Fruit fly (Drosophila melanogaster) whole organism, embryonic: ENCODE measurements around the gene PRL-1.

Source experiments
- Adf1 ChIP-seq: fragments of 200-800 bp; sonication (Bioruptor generic); IDR thresholded peaks from 2 replicates; pipeline ENCODE4 v1.3.6; 2022; ENCODE audit warnings: missing biosample characterization, missing genetic modification characterization
- Blimp-1 ChIP-seq: fragments of 200-800 bp; sonication (Bioruptor generic); optimal IDR thresholded peaks from 3 replicates; lab custom pipeline; 2018; ENCODE audit warnings: missing biosample characterization, missing genetic modification characterization, mild to moderate bottlenecking, moderate library complexity, missing genetic modification reagents
- CG10543 ChIP-seq: fragments of 200-800 bp; sonication (Bioruptor generic); optimal IDR thresholded peaks from 3 replicates; lab custom pipeline; 2017; ENCODE audit warnings: missing biosample characterization, mild to moderate bottlenecking, missing genetic modification characterization, moderate library complexity
- CG12299 ChIP-seq: fragments of 200-800 bp; sonication (Bioruptor generic); optimal IDR thresholded peaks from 2 replicates; lab custom pipeline; 2018; ENCODE audit warnings: missing biosample characterization, mild to moderate bottlenecking, missing genetic modification characterization
- CG12744 ChIP-seq: fragments of 200-800 bp; sonication (Bioruptor generic); optimal IDR thresholded peaks from 2 replicates; lab custom pipeline; 2016; ENCODE audit warnings: missing biosample characterization, missing genetic modification characterization
- CG13296 ChIP-seq: fragments of 200-800 bp; sonication (Bioruptor generic); optimal IDR thresholded peaks from 3 replicates; lab custom pipeline; 2018; ENCODE audit warnings: missing biosample characterization, mild to moderate bottlenecking, missing genetic modification characterization
- CG13424 ChIP-seq: fragments of 200-800 bp; sonication (Bioruptor generic); optimal IDR thresholded peaks from 2 replicates; lab custom pipeline; 2019; ENCODE audit warnings: missing biosample characterization, mild to moderate bottlenecking, missing genetic modification characterization, moderate library complexity
- CG1647 ChIP-seq: fragments of 200-800 bp; sonication (Bioruptor generic); optimal IDR thresholded peaks from 3 replicates; lab custom pipeline; 2016; ENCODE audit warnings: missing biosample characterization, missing genetic modification characterization
- CG16779 ChIP-seq: fragments of 200-800 bp; sonication (Bioruptor generic); IDR thresholded peaks from 2 replicates; pipeline ENCODE4 v1.3.6; 2022; ENCODE audit warnings: missing biosample characterization, missing genetic modification characterization
- CG2712 ChIP-seq: fragments of 200-800 bp; optimal IDR thresholded peaks from 3 replicates; lab custom pipeline; 2019; ENCODE audit warnings: missing biosample characterization, mild to moderate bottlenecking, missing genetic modification characterization, moderate library complexity
- CG30431 ChIP-seq: fragments of 200-800 bp; sonication (Bioruptor generic); optimal IDR thresholded peaks from 2 replicates; lab custom pipeline; 2017; ENCODE audit warnings: missing biosample characterization, missing genetic modification characterization
- CG31365 ChIP-seq: fragments of 200-800 bp; sonication (Bioruptor generic); optimal IDR thresholded peaks from 2 replicates; lab custom pipeline; 2018; ENCODE audit warnings: missing biosample characterization, mild to moderate bottlenecking, missing genetic modification characterization
- CG32767 ChIP-seq: fragments of 200-800 bp; sonication (Bioruptor generic); IDR thresholded peaks from 2 replicates; pipeline ENCODE4 v1.3.6; 2022; ENCODE audit warnings: missing biosample characterization, missing genetic modification characterization
- CG4707 ChIP-seq: fragments of 200-800 bp; sonication (Bioruptor generic); optimal IDR thresholded peaks from 2 replicates; lab custom pipeline; 2018; ENCODE audit warnings: missing biosample characterization, mild to moderate bottlenecking, missing genetic modification characterization, moderate library complexity
- CG4820 ChIP-seq: fragments of 200-800 bp; sonication (Bioruptor generic); optimal IDR thresholded peaks from 3 replicates; lab custom pipeline; 2016; ENCODE audit warnings: missing biosample characterization, missing genetic modification characterization
- CG7372 ChIP-seq: fragments of 200-800 bp; sonication (Bioruptor generic); IDR thresholded peaks from 2 replicates; pipeline ENCODE4 v1.3.6; 2022; ENCODE audit warnings: missing biosample characterization, missing genetic modification characterization
- CG8359 ChIP-seq: fragments of 200-800 bp; sonication (Bioruptor generic); optimal IDR thresholded peaks from 2 replicates; lab custom pipeline; 2017; ENCODE audit warnings: missing biosample characterization, mild to moderate bottlenecking, missing genetic modification characterization, borderline replicate concordance
- CG9437 ChIP-seq: fragments of 200-800 bp; sonication (Bioruptor generic); optimal IDR thresholded peaks from 2 replicates; lab custom pipeline; 2018; ENCODE audit warnings: missing biosample characterization, mild to moderate bottlenecking, missing genetic modification characterization
- CG9932 ChIP-seq: fragments of 200-800 bp; sonication (Bioruptor generic); IDR thresholded peaks from 2 replicates; pipeline ENCODE4 v1.3.6; 2022; ENCODE audit warnings: missing biosample characterization, missing genetic modification characterization
- D19B ChIP-seq: fragments of 200-800 bp; sonication (Bioruptor generic); optimal IDR thresholded peaks from 2 replicates; lab custom pipeline; 2017; ENCODE audit warnings: missing biosample characterization, mild to moderate bottlenecking, missing genetic modification characterization
- Dref ChIP-seq: fragments of 200-800 bp; sonication (Bioruptor generic); IDR thresholded peaks from 2 replicates; pipeline ENCODE4 v1.3.6; 2022; ENCODE audit warnings: missing biosample characterization, missing genetic modification characterization
- E2f2 ChIP-seq: fragments of 200-800 bp; sonication (Bioruptor generic); IDR thresholded peaks from 2 replicates; pipeline ENCODE4 v1.3.6; 2022; ENCODE audit warnings: missing biosample characterization, missing genetic modification characterization
- GATAe ChIP-seq: fragments of 200-800 bp; sonication (Bioruptor generic); conservative IDR thresholded peaks from 2 replicates; pipeline ENCODE4 v1.3.6; 2022; ENCODE audit warnings: missing biosample characterization, missing genetic modification characterization
- Hsf ChIP-seq: fragments of 200-800 bp; sonication (Bioruptor generic); optimal IDR thresholded peaks from 3 replicates; lab custom pipeline; 2016; ENCODE audit warnings: missing biosample characterization, missing genetic modification characterization
- Lim3 ChIP-seq: fragments of 200-800 bp; sonication (Bioruptor generic); IDR thresholded peaks from 2 replicates; pipeline ENCODE4 v1.3.6; 2022; ENCODE audit warnings: missing biosample characterization, missing genetic modification characterization
- Med ChIP-seq: fragments of 200-800 bp; sonication (Bioruptor generic); peaks from one replicate; lab custom pipeline; 2016; ENCODE audit warnings: missing biosample characterization, missing genetic modification characterization, mild to moderate bottlenecking, inconsistent platforms, moderate library complexity
- Nf-YC ChIP-seq: fragments of 200-800 bp; optimal IDR thresholded peaks from 3 replicates; lab custom pipeline; 2019; ENCODE audit warnings: missing biosample characterization, mild to moderate bottlenecking, missing genetic modification characterization, moderate library complexity
- Sin3A ChIP-seq: fragments of >200 bp; optimal IDR thresholded peaks from 2 replicates; lab custom pipeline; 2018
- Six4 ChIP-seq: fragments of 200-800 bp; sonication (Bioruptor generic); optimal IDR thresholded peaks from 2 replicates; lab custom pipeline; 2016; ENCODE audit warnings: missing biosample characterization, missing genetic modification characterization
- Sry-δ ChIP-seq: fragments of 200-800 bp; sonication (Bioruptor generic); optimal IDR thresholded peaks from 2 replicates; lab custom pipeline; 2016; ENCODE audit warnings: missing biosample characterization, missing genetic modification characterization
- Taf1 ChIP-seq: fragments of 200-800 bp; sonication (Bioruptor generic); IDR thresholded peaks from 2 replicates; pipeline ENCODE4 v1.3.6; 2022; ENCODE audit warnings: missing biosample characterization, missing genetic modification characterization
- Trl ChIP-seq, 3 experiments: fragments of >200 bp in 2 of 3; fragments of 200-800 bp in 1 of 3; sonication (Bioruptor generic) in 1 of 3; optimal IDR thresholded peaks; 2 replicates in 1 of 3; 3 replicates in 2 of 3; lab custom pipeline; 2016 to 2017; ENCODE audit warnings: missing biosample characterization in 1 of 3, missing genetic modification characterization in 1 of 3
- Xbp1 ChIP-seq: fragments of 200-800 bp; sonication (Bioruptor generic); optimal IDR thresholded peaks from 3 replicates; lab custom pipeline; 2016; ENCODE audit warnings: missing biosample characterization, mild to moderate bottlenecking, missing genetic modification characterization
- ase ChIP-seq: fragments of 200-800 bp; sonication (Bioruptor generic); IDR thresholded peaks from 3 replicates; pipeline ENCODE4 v1.3.6; 2022; ENCODE audit warnings: missing biosample characterization, missing genetic modification characterization
- cad ChIP-seq: fragments of >200 bp; optimal IDR thresholded peaks from 2 replicates; lab custom pipeline; 2017; ENCODE audit warnings: missing biosample characterization, missing genetic modification characterization
- croc ChIP-seq: fragments of 200-800 bp; sonication (Bioruptor generic); conservative IDR thresholded peaks from 3 replicates; pipeline ENCODE4 v1.3.6; 2022; ENCODE audit warnings: missing biosample characterization, missing genetic modification characterization
- danr ChIP-seq: fragments of 200-800 bp; sonication (Bioruptor generic); IDR thresholded peaks from 2 replicates; pipeline ENCODE4 v1.3.6; 2022; ENCODE audit warnings: missing biosample characterization, missing genetic modification characterization
- eve ChIP-seq, 2 experiments: fragments of >200 bp; optimal IDR thresholded peaks; 2 replicates each; lab custom pipeline; 2017; ENCODE audit warnings: missing biosample characterization in 2 of 2, missing genetic modification characterization in 2 of 2
- exex ChIP-seq: fragments of 200-800 bp; sonication (Bioruptor generic); optimal IDR thresholded peaks from 4 replicates; lab custom pipeline; 2018; ENCODE audit warnings: missing biosample characterization, mild to moderate bottlenecking, missing genetic modification characterization, moderate library complexity
- grn ChIP-seq: fragments of 200-800 bp; sonication (Bioruptor generic); optimal IDR thresholded peaks from 3 replicates; lab custom pipeline; 2017; ENCODE audit warnings: missing biosample characterization, missing genetic modification characterization
- hb ChIP-seq: fragments of 200-800 bp; sonication (Bioruptor generic); IDR thresholded peaks from 3 replicates; pipeline ENCODE4 v1.3.6; 2022; ENCODE audit warnings: missing biosample characterization, missing genetic modification characterization; ENCODE audit not compliant: partially characterized antibody
- hbn ChIP-seq: fragments of 200-800 bp; sonication (Bioruptor generic); IDR thresholded peaks from 2 replicates; pipeline ENCODE4 v1.3.6; 2022; ENCODE audit warnings: missing biosample characterization, missing genetic modification characterization; ENCODE audit not compliant: partially characterized antibody
- lov ChIP-seq, 2 experiments: fragments of 200-800 bp in 1 of 2; fragments of >200 bp in 1 of 2; sonication (Bioruptor generic) in 1 of 2; IDR thresholded peaks in 1 of 2; optimal IDR thresholded peaks in 1 of 2; 2 replicates in 1 of 2; 3 replicates in 1 of 2; pipeline versions ENCODE4 v1.3.6 to Lab custom; 2017 to 2022; ENCODE audit warnings: missing biosample characterization in 1 of 2, missing genetic modification characterization in 1 of 2
- nmo ChIP-seq: fragments of 200-800 bp; sonication (Bioruptor generic); optimal IDR thresholded peaks from 2 replicates; lab custom pipeline; 2018; ENCODE audit warnings: missing biosample characterization, mild to moderate bottlenecking, missing genetic modification characterization, moderate library complexity
- onecut ChIP-seq: fragments of 200-800 bp; sonication (Bioruptor generic); IDR thresholded peaks from 2 replicates; pipeline ENCODE4 v1.3.6; 2022; ENCODE audit warnings: missing biosample characterization, missing genetic modification characterization
- org-1 ChIP-seq: fragments of 200-800 bp; sonication (Bioruptor generic); optimal IDR thresholded peaks from 2 replicates; lab custom pipeline; 2017; ENCODE audit warnings: missing biosample characterization, missing genetic modification characterization
- psq ChIP-seq: fragments of 200-800 bp; sonication (Bioruptor generic); optimal IDR thresholded peaks from 2 replicates; lab custom pipeline; 2017; ENCODE audit warnings: missing biosample characterization, missing genetic modification characterization
- vnd ChIP-seq: fragments of 200-800 bp; sonication (Bioruptor generic); IDR thresholded peaks from 3 replicates; pipeline ENCODE4 v1.3.6; 2022; ENCODE audit warnings: missing biosample characterization, missing genetic modification characterization; ENCODE audit not compliant: partially characterized antibody
- vvl ChIP-seq: fragments of 200-800 bp; sonication (Bioruptor generic); IDR thresholded peaks from 2 replicates; pipeline ENCODE4 v1.3.6; 2022; ENCODE audit warnings: missing biosample characterization, missing genetic modification characterization
- zf30C ChIP-seq: fragments of 200-800 bp; sonication (Bioruptor generic); optimal IDR thresholded peaks from 3 replicates; lab custom pipeline; 2018; ENCODE audit warnings: missing biosample characterization, mild to moderate bottlenecking, missing genetic modification characterization

PRL-1 gene

DNA sequence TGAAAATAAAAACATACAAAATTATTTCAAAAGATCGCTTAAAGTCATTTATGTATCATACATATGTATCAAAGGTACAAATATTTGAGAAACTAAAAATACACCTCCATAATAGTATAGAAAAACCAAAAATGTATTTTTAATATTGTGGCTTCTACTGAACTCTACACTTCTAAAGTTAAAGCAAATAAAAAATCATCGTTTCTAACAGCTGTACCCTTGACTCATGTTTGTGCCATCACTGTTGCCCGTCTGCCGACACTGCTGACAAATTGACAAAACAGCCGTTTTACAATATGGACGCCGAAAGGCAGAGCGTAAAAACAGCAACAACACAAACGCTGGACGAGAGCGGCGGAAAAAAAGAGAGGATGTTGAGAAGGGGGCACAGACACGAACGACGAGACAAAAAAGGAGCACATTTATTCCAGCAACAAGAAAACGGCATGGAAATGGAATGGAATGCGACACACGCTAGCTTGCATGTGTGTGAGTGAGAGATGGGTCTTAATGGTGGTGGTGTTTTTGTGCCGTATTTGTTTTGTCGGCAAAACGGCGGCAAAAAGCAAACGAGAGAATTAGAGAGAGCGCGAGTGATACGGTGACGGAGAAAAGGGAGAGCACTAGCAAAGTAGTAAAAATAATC, 29.1 kb upstream of the PRL-1 start (continued):
- TF ChIP-seq CG13296 (GFP tag; lab: Kevin White, UChicago) (peak; percentile 55), hb (GFP tag; lab: Robert Waterston, UW) (no peak), Sin3A (lab: Kevin White, UChicago) (no peak), Sry-δ (peak; percentile 41), CG31365 (peak; percentile 53), lov (optimal IDR thresholded peaks at IDR 0.05; lab: Kevin White, UChicago) (no peak), lov (GFP tag; IDR thresholded peaks at IDR 0.05; lab: Robert Waterston, UW) (no peak), exex (peak; percentile 44), zf30C (no peak), psq (peak; percentile 77), CG4707 (GFP tag; lab: Kevin White, UChicago) (peak; percentile 19), CG13424 (tag; lab: Kevin White, UChicago) (peak; percentile 82), Trl (optimal IDR thresholded peaks at IDR 0.05; lab: Kevin White, UChicago) (peak; percentile 83 to 93), Trl (GFP tag; optimal IDR thresholded peaks at IDR 0.05; lab: Kevin White, UChicago) (peak; percentile 27), onecut (GFP tag; lab: Robert Waterston, UW) (peak; percentile 96), cad (GFP tag; lab: Kevin White, UChicago) (no peak), vnd (GFP tag; lab: Robert Waterston, UW) (no peak), nmo (GFP tag; lab: Kevin White, UChicago) (peak; percentile 83), Blimp-1 (GFP tag; lab: Kevin White, UChicago) (peak; percentile 79), Hsf (GFP tag; lab: Kevin White, UChicago) (peak; percentile 78), E2f2 (no peak), GATAe (GFP tag; lab: Robert Waterston, UW) (no peak), D19B (GFP tag; lab: Kevin White, UChicago) (peak; percentile 82), CG16779 (GFP tag; lab: Robert Waterston, UW) (no peak), CG12299 (tag; lab: Kevin White, UChicago) (peak; percentile 68), Xbp1 (GFP tag; lab: Kevin White, UChicago) (peak; percentile 79), CG32767 (GFP tag; lab: Robert Waterston, UW) (no peak), CG9932 (no peak), vvl (GFP tag; lab: Robert Waterston, UW) (no peak), danr (no peak), Six4 (GFP tag; lab: Kevin White, UChicago) (peak; percentile 63), CG4820 (GFP tag; lab: Kevin White, UChicago) (peak; percentile 63), hbn (GFP tag; lab: Robert Waterston, UW) (no peak), CG10543 (GFP tag; lab: Kevin White, UChicago) (peak; percentile 71), ase (GFP tag; lab: Robert Waterston, UW) (no peak), org-1 (GFP tag; lab: Kevin White, UChicago) (peak; percentile 74), CG12744 (peak; percentile 89), eve (GFP tag; optimal IDR thresholded peaks at IDR 0.05; lab: Kevin White, UChicago) (no peak), CG7372 (GFP tag; lab: Robert Waterston, UW) (no peak), Adf1 (GFP tag; lab: Robert Waterston, UW) (no peak), Taf1 (no peak), CG2712 (tag; lab: Kevin White, UChicago) (peak; percentile 90), Dref (no peak), CG1647 (peak; percentile 51), grn (GFP tag; lab: Kevin White, UChicago) (no peak), Med (GFP tag; lab: Kevin White, UChicago) (peak; percentile 97), Nf-YC (tag; lab: Kevin White, UChicago) (peak; percentile 57), CG9437 (GFP tag; lab: Kevin White, UChicago) (peak; percentile 56), CG8359 (GFP tag; lab: Kevin White, UChicago) (peak; percentile 77), croc (peak; percentile 66), Lim3 (GFP tag; lab: Robert Waterston, UW) (no peak), CG30431 (peak; percentile 55)
